Fruit fly (Drosophila melanogaster) Kc167 (cell line): Measurements from ENCODE around the gene CG32713.

ENCODE experiments used
- Myc ChIP-seq: fragments of >200 bp; optimal IDR thresholded peaks from 2 replicates; lab custom pipeline; 2017; ENCODE audit warnings: missing external identifiers
- Sin3A ChIP-seq: fragments of >200 bp; optimal IDR thresholded peaks from 2 replicates; lab custom pipeline; 2018; ENCODE audit warnings: missing external identifiers
- ttk ChIP-seq: sonication (Bioruptor generic); optimal IDR thresholded peaks from 2 replicates; lab custom pipeline; 2017; ENCODE audit warnings: missing external identifiers

DNA sequence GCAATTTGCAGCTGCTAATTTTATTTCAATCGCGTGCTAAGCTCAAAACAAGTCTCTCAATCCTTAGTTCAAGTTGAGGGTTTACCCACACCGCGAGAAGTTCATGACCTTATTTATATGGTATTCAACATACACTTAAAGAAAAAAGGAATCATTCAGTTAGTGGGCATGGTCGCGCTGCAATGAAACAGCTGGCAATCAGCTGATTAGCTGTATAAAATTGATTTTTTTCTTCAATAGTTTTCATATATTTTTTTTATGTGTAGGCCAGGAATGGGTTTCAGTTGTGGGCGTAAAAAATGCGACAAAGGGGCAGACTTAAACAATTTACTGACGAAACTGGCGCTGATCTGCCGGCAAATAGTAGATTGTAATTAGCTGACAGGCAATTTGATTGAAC lies 41.7 kb upstream of the CG32713 start:
- no peak for TF ChIP-seq ttk
- TF ChIP-seq Sin3A = no peak
- no peak for TF ChIP-seq Myc (lab: Kevin White, UChicago)
